Worm (Caenorhabditis elegans) whole organism, L1 larva: Measurements from ENCODE around the gene T22F3.12.

Experiments used
- aha-1 ChIP-seq: fragments of 150-350 bp; optimal IDR thresholded peaks from 2 replicates; lab custom pipeline; 2014; ENCODE audit warnings: missing biosample characterization, missing genetic modification characterization
- ceh-82 ChIP-seq, 3 experiments: fragments of 150-350 bp in 1 of 3; sonication (generic microtip) in 2 of 3; optimal IDR thresholded peaks; 2 replicates each; lab custom pipeline; 2014 to 2017; ENCODE audit warnings: missing biosample characterization in 3 of 3, missing genetic modification characterization in 3 of 3
- elt-2 ChIP-seq: sonication (generic microtip); optimal IDR thresholded peaks from 2 replicates; lab custom pipeline; 2016; ENCODE audit warnings: missing genetic modification characterization, mild to moderate bottlenecking, inconsistent platforms, missing compliant biosample characterization, missing genetic modification reagents
- nhr-19 ChIP-seq: fragments of 200-800 bp; sonication (Bioruptor generic); conservative IDR thresholded peaks from 2 replicates; pipeline ENCODE4 v1.3.6; 2022; ENCODE audit warnings: missing genetic modification characterization, missing compliant biosample characterization
- nhr-28 ChIP-seq: fragments of 150-350 bp; optimal IDR thresholded peaks from 2 replicates; lab custom pipeline; 2014; ENCODE audit warnings: missing biosample characterization, missing genetic modification characterization
- xbp-1 ChIP-seq: sonication (generic microtip); optimal IDR thresholded peaks from 2 replicates; lab custom pipeline; 2016; ENCODE audit warnings: missing genetic modification characterization, missing compliant biosample characterization
- zag-1 ChIP-seq: fragments of 150-350 bp; optimal IDR thresholded peaks from 2 replicates; lab custom pipeline; 2014; ENCODE audit warnings: missing biosample characterization, missing genetic modification characterization
- ztf-11 ChIP-seq, 2 experiments: sonication (generic microtip); optimal IDR thresholded peaks; 2 replicates each; lab custom pipeline; 2016 to 2017; ENCODE audit warnings: missing genetic modification characterization in 2 of 2, missing biosample characterization in 1 of 2, missing compliant biosample characterization in 1 of 2

- no peak for TF ChIP-seq elt-2 (tag; lab: Kevin White, UChicago)
- TF ChIP-seq ceh-82 (tag; optimal IDR thresholded peaks at IDR 0.05; lab: Kevin White, UChicago) = no peak
- no peak for TF ChIP-seq xbp-1 (tag; lab: Kevin White, UChicago)
- no peak for TF ChIP-seq ztf-11 (tag; optimal IDR thresholded peaks at IDR 0.05; lab: Kevin White, UChicago)
- no peak for TF ChIP-seq zag-1
- TF ChIP-seq nhr-19 (GFP tag; lab: Robert Waterston, UW) = no peak
- no peak for TF ChIP-seq aha-1 (tag; lab: Kevin White, UChicago)
- TF ChIP-seq nhr-28 (tag; lab: Kevin White, UChicago) = no peak
Measured at ce11 chrV:3554869-3555268, 37.1 kb downstream of the T22F3.12 start, which contains the start of gene grl-29.
